Fruit fly (Drosophila melanogaster) whole organism, prepupa: ENCODE data around the gene CG10660.
A peak's percentile ranks its signal among the peaks of the same experiment; 100 is the strongest.

Experiments
- CG10631 ChIP-seq: fragments of 200-800 bp; sonication (Bioruptor generic); optimal IDR thresholded peaks from 2 replicates; lab custom pipeline; 2016; ENCODE audit warnings: missing biosample characterization, missing genetic modification characterization
- CG10669 ChIP-seq: fragments of 200-800 bp; sonication (Bioruptor generic); optimal IDR thresholded peaks from 3 replicates; lab custom pipeline; 2018; ENCODE audit warnings: missing biosample characterization, mild to moderate bottlenecking, missing genetic modification characterization, moderate library complexity
- CG11762 ChIP-seq: fragments of 200-800 bp; sonication (Bioruptor generic); optimal IDR thresholded peaks from 3 replicates; lab custom pipeline; 2016; ENCODE audit warnings: missing biosample characterization, missing genetic modification characterization; ENCODE audit not compliant: insufficient read depth
- CG15336 ChIP-seq: fragments of 200-800 bp; sonication (Bioruptor generic); IDR thresholded peaks from 2 replicates; pipeline ENCODE4 v1.3.6; 2022; ENCODE audit warnings: missing biosample characterization, missing genetic modification characterization
- CG1621 ChIP-seq: fragments of 200-800 bp; sonication (Bioruptor generic); optimal IDR thresholded peaks from 3 replicates; lab custom pipeline; 2018; ENCODE audit warnings: missing biosample characterization, mild to moderate bottlenecking, missing genetic modification characterization
- CG16779 ChIP-seq: fragments of 200-800 bp; sonication (Bioruptor generic); optimal IDR thresholded peaks from 3 replicates; lab custom pipeline; 2017; ENCODE audit warnings: missing biosample characterization, mild to moderate bottlenecking, missing genetic modification characterization
- CG3032 ChIP-seq: fragments of 200-800 bp; optimal IDR thresholded peaks from 2 replicates; lab custom pipeline; 2019; ENCODE audit warnings: missing biosample characterization, mild to moderate bottlenecking, missing genetic modification characterization, moderate library complexity
- CG31627 ChIP-seq: fragments of 200-800 bp; sonication (Bioruptor generic); optimal IDR thresholded peaks from 3 replicates; lab custom pipeline; 2016; ENCODE audit warnings: missing biosample characterization, missing genetic modification characterization
- CG32006 ChIP-seq: fragments of 200-800 bp; sonication (Bioruptor generic); optimal IDR thresholded peaks from 3 replicates; lab custom pipeline; 2017; ENCODE audit warnings: missing biosample characterization, mild to moderate bottlenecking, missing genetic modification characterization
- CG34406 ChIP-seq: fragments of 200-800 bp; sonication (Bioruptor generic); optimal IDR thresholded peaks from 3 replicates; lab custom pipeline; 2016; ENCODE audit warnings: missing biosample characterization, missing genetic modification characterization
- CG3919 ChIP-seq: fragments of 200-800 bp; sonication (Bioruptor generic); optimal IDR thresholded peaks from 3 replicates; lab custom pipeline; 2016; ENCODE audit warnings: missing biosample characterization, missing genetic modification characterization
- CG6163 ChIP-seq: fragments of 200-800 bp; sonication (Bioruptor generic); IDR thresholded peaks from 3 replicates; pipeline ENCODE4 v1.3.6; 2022; ENCODE audit warnings: missing biosample characterization, missing genetic modification characterization
- CG6276 ChIP-seq: fragments of 200-800 bp; sonication (Bioruptor generic); optimal IDR thresholded peaks from 2 replicates; lab custom pipeline; 2017; ENCODE audit warnings: missing biosample characterization, mild to moderate bottlenecking, missing genetic modification characterization
- CG6792 ChIP-seq: fragments of 200-800 bp; sonication (Bioruptor generic); optimal IDR thresholded peaks from 3 replicates; lab custom pipeline; 2016; ENCODE audit warnings: missing biosample characterization, missing genetic modification characterization
- CG6808 ChIP-seq: fragments of 200-800 bp; sonication (Bioruptor generic); optimal IDR thresholded peaks from 3 replicates; lab custom pipeline; 2017; ENCODE audit warnings: missing biosample characterization, missing genetic modification characterization, mild to moderate bottlenecking, moderate library complexity, missing genetic modification reagents
- CG7368 ChIP-seq: fragments of 200-800 bp; sonication (Bioruptor generic); optimal IDR thresholded peaks from 3 replicates; lab custom pipeline; 2016; ENCODE audit warnings: missing biosample characterization, missing genetic modification characterization
- CG8319 ChIP-seq: fragments of 200-800 bp; sonication (Bioruptor generic); optimal IDR thresholded peaks from 3 replicates; lab custom pipeline; 2016; ENCODE audit warnings: missing biosample characterization, missing genetic modification characterization
- CG8632 ChIP-seq: fragments of 200-800 bp; sonication (Bioruptor generic); optimal IDR thresholded peaks from 3 replicates; lab custom pipeline; 2016; ENCODE audit warnings: missing biosample characterization, missing genetic modification characterization
- Eip93F ChIP-seq: fragments of 200-800 bp; sonication (Bioruptor generic); optimal IDR thresholded peaks from 2 replicates; lab custom pipeline; 2016; ENCODE audit warnings: missing biosample characterization, mild to moderate bottlenecking, missing genetic modification characterization
- Ets96B ChIP-seq: fragments of 200-800 bp; optimal IDR thresholded peaks from 2 replicates; lab custom pipeline; 2019; ENCODE audit warnings: missing biosample characterization, mild to moderate bottlenecking, missing genetic modification characterization, moderate library complexity
- Gug ChIP-seq: fragments of 200-800 bp; sonication (Bioruptor generic); IDR thresholded peaks from 2 replicates; pipeline ENCODE4 v1.3.6; 2022; ENCODE audit warnings: missing biosample characterization, missing genetic modification characterization
- Hr38 ChIP-seq: sonication (Bioruptor generic); optimal IDR thresholded peaks from 2 replicates; lab custom pipeline; 2016; ENCODE audit warnings: missing biosample characterization, missing genetic modification characterization
- Hr39 ChIP-seq: fragments of 200-800 bp; sonication (Bioruptor generic); optimal IDR thresholded peaks from 2 replicates; lab custom pipeline; 2016; ENCODE audit warnings: missing biosample characterization, missing genetic modification characterization
- Hr4 ChIP-seq: fragments of 200-800 bp; sonication (Bioruptor generic); optimal IDR thresholded peaks from 3 replicates; lab custom pipeline; 2016; ENCODE audit warnings: missing biosample characterization, missing genetic modification characterization
- Lpt ChIP-seq: fragments of 200-800 bp; sonication (Bioruptor generic); optimal IDR thresholded peaks from 3 replicates; lab custom pipeline; 2016; ENCODE audit warnings: missing biosample characterization, missing genetic modification characterization
- Met ChIP-seq: fragments of 200-800 bp; sonication (Bioruptor generic); optimal IDR thresholded peaks from 3 replicates; lab custom pipeline; 2016; ENCODE audit warnings: missing biosample characterization, missing genetic modification characterization
- OdsH ChIP-seq: fragments of 200-800 bp; sonication (Bioruptor generic); optimal IDR thresholded peaks from 3 replicates; lab custom pipeline; 2016; ENCODE audit warnings: missing biosample characterization, missing genetic modification characterization
- Smox ChIP-seq: fragments of 200-800 bp; sonication (Bioruptor generic); optimal IDR thresholded peaks from 3 replicates; lab custom pipeline; 2016; ENCODE audit warnings: missing biosample characterization, missing genetic modification characterization
- Sox102F ChIP-seq: fragments of 200-800 bp; sonication (Bioruptor generic); optimal IDR thresholded peaks from 2 replicates; lab custom pipeline; 2016; ENCODE audit warnings: missing biosample characterization, mild to moderate bottlenecking, missing genetic modification characterization
- Sox14 ChIP-seq: fragments of 200-800 bp; sonication (Bioruptor generic); optimal IDR thresholded peaks from 3 replicates; lab custom pipeline; 2016; ENCODE audit warnings: missing biosample characterization, missing genetic modification characterization
- Sox15 ChIP-seq: fragments of 200-800 bp; sonication (Bioruptor generic); optimal IDR thresholded peaks from 3 replicates; lab custom pipeline; 2016; ENCODE audit warnings: missing biosample characterization, missing genetic modification characterization
- acj6 ChIP-seq: fragments of 200-800 bp; sonication (Bioruptor generic); optimal IDR thresholded peaks from 3 replicates; lab custom pipeline; 2016; ENCODE audit warnings: missing biosample characterization, missing genetic modification characterization
- cyc ChIP-seq: fragments of 200-800 bp; sonication (Bioruptor generic); optimal IDR thresholded peaks from 3 replicates; lab custom pipeline; 2016; ENCODE audit warnings: missing biosample characterization, missing genetic modification characterization
- dac ChIP-seq: fragments of 200-800 bp; sonication (Bioruptor generic); optimal IDR thresholded peaks from 2 replicates; lab custom pipeline; 2017; ENCODE audit warnings: missing biosample characterization, mild to moderate bottlenecking, missing genetic modification characterization
- dsx ChIP-seq: fragments of 200-800 bp; optimal IDR thresholded peaks from 3 replicates; lab custom pipeline; 2019; ENCODE audit warnings: missing biosample characterization, mild to moderate bottlenecking, missing genetic modification characterization, moderate library complexity; ENCODE audit not compliant: poor library complexity, severe bottlenecking
- eg ChIP-seq: fragments of 200-800 bp; sonication (Bioruptor generic); IDR thresholded peaks from 3 replicates; pipeline ENCODE4 v1.3.6; 2022; ENCODE audit warnings: missing biosample characterization, missing genetic modification characterization
- esn ChIP-seq: fragments of 200-800 bp; sonication (Bioruptor generic); optimal IDR thresholded peaks from 2 replicates; lab custom pipeline; 2016; ENCODE audit warnings: missing biosample characterization, mild to moderate bottlenecking, missing genetic modification characterization, moderate library complexity
- fd59A ChIP-seq: fragments of 200-800 bp; sonication (Bioruptor generic); optimal IDR thresholded peaks from 2 replicates; lab custom pipeline; 2017; ENCODE audit warnings: missing biosample characterization, mild to moderate bottlenecking, missing genetic modification characterization, missing genetic modification reagents
- fd85E ChIP-seq: fragments of 200-800 bp; sonication (Bioruptor generic); optimal IDR thresholded peaks from 3 replicates; lab custom pipeline; 2016; ENCODE audit warnings: missing biosample characterization, missing genetic modification characterization
- lz ChIP-seq: fragments of 200-800 bp; sonication (Bioruptor generic); optimal IDR thresholded peaks from 3 replicates; lab custom pipeline; 2016; ENCODE audit warnings: missing biosample characterization, missing genetic modification characterization
- pdm3 ChIP-seq: fragments of 200-800 bp; sonication (Bioruptor generic); optimal IDR thresholded peaks from 3 replicates; lab custom pipeline; 2016; ENCODE audit warnings: missing biosample characterization, missing genetic modification characterization
- salr ChIP-seq, 2 experiments: fragments of 200-800 bp; sonication (Bioruptor generic); optimal IDR thresholded peaks; 3 replicates each; lab custom pipeline; 2016 to 2018; ENCODE audit warnings: missing biosample characterization in 2 of 2, missing genetic modification characterization in 2 of 2, mild to moderate bottlenecking in 1 of 2
- spab ChIP-seq: fragments of 200-800 bp; sonication (Bioruptor generic); optimal IDR thresholded peaks from 2 replicates; lab custom pipeline; 2017; ENCODE audit warnings: missing biosample characterization, mild to moderate bottlenecking, missing genetic modification characterization, missing genetic modification reagents
- ss ChIP-seq, 2 experiments: fragments of 200-800 bp; sonication (Bioruptor generic); optimal IDR thresholded peaks; 2 replicates in 1 of 2; 3 replicates in 1 of 2; lab custom pipeline; 2017 to 2018; ENCODE audit warnings: mild to moderate bottlenecking in 2 of 2, missing biosample characterization in 2 of 2, missing genetic modification characterization in 2 of 2, moderate library complexity in 1 of 2
- svp ChIP-seq: fragments of 200-800 bp; sonication (Bioruptor generic); peaks from one replicate; lab custom pipeline; 2016; ENCODE audit warnings: missing biosample characterization, missing genetic modification characterization
- topi ChIP-seq: fragments of 200-800 bp; sonication (Bioruptor generic); optimal IDR thresholded peaks from 3 replicates; lab custom pipeline; 2016; ENCODE audit warnings: missing biosample characterization, missing genetic modification characterization

The CG10660 gene

DNA sequence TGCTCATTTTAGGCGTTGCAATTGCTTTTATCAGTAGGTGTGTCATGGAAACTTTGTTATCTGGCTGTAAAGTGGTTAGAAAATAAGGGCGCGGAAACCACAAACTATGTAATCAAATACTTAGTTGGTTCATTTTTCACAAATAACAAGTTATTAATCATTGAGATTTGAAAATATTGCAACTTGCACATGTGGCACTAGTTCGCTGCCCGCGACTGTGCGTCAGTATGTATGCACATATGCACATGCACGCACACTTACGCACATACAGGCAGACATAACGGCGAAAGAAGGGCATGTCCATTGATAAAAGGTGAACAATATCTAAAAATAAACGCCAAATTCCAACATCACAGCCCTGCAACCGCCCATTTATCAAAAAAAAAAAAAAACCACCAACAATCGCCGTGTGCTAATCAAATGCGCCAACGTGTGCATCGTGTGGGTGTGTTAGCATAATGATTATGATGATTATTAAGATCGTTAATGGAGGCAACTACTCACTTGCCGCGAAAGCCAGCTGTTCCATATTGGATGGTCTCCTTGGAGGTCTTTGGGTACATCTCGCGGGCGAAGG is 39.0 kb upstream of the CG10660 start (continued):
- TF ChIP-seq CG32006 (peak; percentile 65), CG11762 (GFP tag; lab: Kevin White, UChicago) (peak; percentile 38), esn (GFP tag; lab: Kevin White, UChicago) (peak; percentile 79), Sox15 (GFP tag; lab: Kevin White, UChicago) (no peak), CG6808 (GFP tag; lab: Kevin White, UChicago) (peak; percentile 51), OdsH (GFP tag; lab: Kevin White, UChicago) (peak; percentile 72), CG6163 (GFP tag; lab: Robert Waterston, UW) (peak; percentile 76), Met (peak; percentile 74), CG10669 (GFP tag; lab: Kevin White, UChicago) (peak; percentile 59), dac (GFP tag; lab: Kevin White, UChicago) (peak; percentile 47), CG3919 (GFP tag; lab: Kevin White, UChicago) (peak; percentile 67), fd85E (GFP tag; lab: Kevin White, UChicago) (no peak), lz (GFP tag; lab: Kevin White, UChicago) (peak; percentile 61), CG6276 (no peak), spab (GFP tag; lab: Kevin White, UChicago) (peak; percentile 51), topi (GFP tag; lab: Kevin White, UChicago) (peak; percentile 76), Smox (peak; percentile 62), CG34406 (GFP tag; lab: Kevin White, UChicago) (peak; percentile 62), salr (GFP tag; optimal IDR thresholded peaks at IDR 0.05; lab: Kevin White, UChicago) (peak in 1 of 2 experiments; percentile 63), Sox14 (GFP tag; lab: Kevin White, UChicago) (peak; percentile 74), pdm3 (peak; percentile 70), acj6 (GFP tag; lab: Kevin White, UChicago) (peak; percentile 69), Ets96B (tag; lab: Kevin White, UChicago) (peak; percentile 66), Hr38 (GFP tag; lab: Kevin White, UChicago) (no peak), CG16779 (tag; lab: Kevin White, UChicago) (peak; percentile 40), fd59A (GFP tag; lab: Kevin White, UChicago) (no peak), CG7368 (GFP tag; lab: Kevin White, UChicago) (peak; percentile 48), Lpt (GFP tag; lab: Kevin White, UChicago) (peak; percentile 40), cyc (peak; percentile 56), CG8632 (GFP tag; lab: Kevin White, UChicago) (peak; percentile 61), Eip93F (GFP tag; lab: Kevin White, UChicago) (peak; percentile 65), CG31627 (GFP tag; lab: Kevin White, UChicago) (peak; percentile 73), Hr4 (peak; percentile 68), CG3032 (peak; percentile 46), ss (GFP tag; optimal IDR thresholded peaks at IDR 0.05; lab: Kevin White, UChicago) (peak; percentile 43 to 45)

DNA sequence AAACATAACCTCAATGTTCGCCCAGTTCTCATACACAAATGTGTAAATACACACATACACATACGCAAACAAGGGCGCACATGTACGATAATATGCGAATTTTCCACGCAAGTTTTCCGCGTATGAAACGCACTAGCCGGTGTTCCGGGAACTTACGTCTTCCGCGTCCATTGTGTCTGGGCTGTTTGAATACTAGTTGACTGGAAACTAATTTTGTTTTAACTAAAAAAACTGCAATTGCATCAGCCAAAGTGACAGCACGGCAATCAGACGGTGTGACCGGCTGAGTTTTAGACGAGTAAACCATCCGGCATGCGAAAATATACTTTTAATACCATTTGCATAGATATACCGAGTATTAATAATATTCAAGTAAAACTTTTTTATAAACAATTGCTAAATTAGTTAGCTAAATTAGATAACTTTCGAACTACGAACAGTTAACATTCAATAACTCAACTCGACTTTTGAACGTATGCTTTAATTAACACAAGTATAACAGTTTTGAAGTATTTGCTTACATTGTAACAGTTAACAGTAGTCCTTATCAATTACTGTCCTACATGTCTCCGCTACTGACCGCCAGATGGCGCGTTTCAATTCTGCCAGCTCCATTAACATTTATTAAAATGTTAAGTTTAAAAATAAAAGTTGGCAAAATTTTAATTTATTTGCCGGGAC is 36.1 kb upstream of the CG10660 start, which contains the start of gene eIF2beta:
TSS of gene eIF2beta (minus strand) at position 299 of the 681 bp plus-strand sequence.
- peak; percentile 18 for TF ChIP-seq Sox14 (GFP tag; lab: Kevin White, UChicago)
- TF ChIP-seq Hr4 = peak; percentile 59
- TF ChIP-seq spab (GFP tag; lab: Kevin White, UChicago) = no peak
- TF ChIP-seq CG6792 (GFP tag; lab: Kevin White, UChicago) = no peak
- peak; percentile 81 for TF ChIP-seq CG3919 (GFP tag; lab: Kevin White, UChicago)
- no peak for TF ChIP-seq CG6163 (GFP tag; lab: Robert Waterston, UW)
- peak; percentile 100 for TF ChIP-seq dsx
- TF ChIP-seq Gug (GFP tag; lab: Robert Waterston, UW) = no peak
- TF ChIP-seq CG8319 = no peak
- peak; percentile 14 for TF ChIP-seq CG34406 (GFP tag; lab: Kevin White, UChicago)
- peak; percentile 6 for TF ChIP-seq CG7368 (GFP tag; lab: Kevin White, UChicago)
- no peak for TF ChIP-seq eg (GFP tag; lab: Robert Waterston, UW)
- TF ChIP-seq svp (GFP tag; lab: Kevin White, UChicago) = peak; percentile 67
- peak; percentile 9 for TF ChIP-seq CG6808 (GFP tag; lab: Kevin White, UChicago)
- peak; percentile 1 for TF ChIP-seq CG1621 (tag; lab: Kevin White, UChicago)
- TF ChIP-seq Hr39 (GFP tag; lab: Kevin White, UChicago) = peak; percentile 31
- no peak for TF ChIP-seq Eip93F (GFP tag; lab: Kevin White, UChicago)
- TF ChIP-seq topi (GFP tag; lab: Kevin White, UChicago) = peak; percentile 49
- no peak for TF ChIP-seq salr (GFP tag; optimal IDR thresholded peaks at IDR 0.05; lab: Kevin White, UChicago)
- no peak for TF ChIP-seq Sox15 (GFP tag; lab: Kevin White, UChicago)
- TF ChIP-seq dac (GFP tag; lab: Kevin White, UChicago) = no peak
- TF ChIP-seq CG8632 (GFP tag; lab: Kevin White, UChicago) = peak; percentile 15
- TF ChIP-seq Sox102F (GFP tag; lab: Kevin White, UChicago) = peak; percentile 75
- TF ChIP-seq CG11762 (GFP tag; lab: Kevin White, UChicago) = peak; percentile 15
- TF ChIP-seq CG15336 (GFP tag; lab: Robert Waterston, UW) = no peak
- TF ChIP-seq lz (GFP tag; lab: Kevin White, UChicago) = peak; percentile 11
- TF ChIP-seq CG10631 (GFP tag; lab: Kevin White, UChicago) = no peak
